Fruit fly (Drosophila melanogaster) whole organism, embryonic: ENCODE data around the gene CG11986.
A peak's percentile ranks its signal among the peaks of the same experiment; 100 is the strongest.

Experiments used
- Abd-B ChIP-seq: fragments of 200-800 bp; sonication (Bioruptor generic); optimal IDR thresholded peaks from 2 replicates; lab custom pipeline; 2018; ENCODE audit warnings: missing biosample characterization, mild to moderate bottlenecking, missing genetic modification characterization, moderate library complexity
- Aef1 ChIP-seq: fragments of 200-800 bp; sonication (Bioruptor generic); IDR thresholded peaks from 3 replicates; pipeline ENCODE4 v1.3.6; 2022; ENCODE audit warnings: missing biosample characterization, missing genetic modification characterization
- Bgb ChIP-seq: fragments of 200-800 bp; sonication (Bioruptor generic); IDR thresholded peaks from 2 replicates; pipeline ENCODE4 v1.3.6; 2022; ENCODE audit warnings: missing biosample characterization, missing genetic modification characterization; ENCODE audit not compliant: partially characterized antibody
- BtbVII ChIP-seq: fragments of 200-800 bp; sonication (Bioruptor generic); optimal IDR thresholded peaks from 3 replicates; lab custom pipeline; 2017; ENCODE audit warnings: missing biosample characterization, mild to moderate bottlenecking, missing genetic modification characterization
- C15 ChIP-seq: fragments of 200-800 bp; sonication (Bioruptor generic); IDR thresholded peaks from 3 replicates; pipeline ENCODE4 v1.3.6; 2022; ENCODE audit warnings: missing biosample characterization, missing genetic modification characterization
- CG10147 ChIP-seq: fragments of 200-800 bp; sonication (Bioruptor generic); optimal IDR thresholded peaks from 2 replicates; lab custom pipeline; 2019; ENCODE audit warnings: missing biosample characterization, mild to moderate bottlenecking, missing genetic modification characterization, moderate library complexity
- CG11398 ChIP-seq: fragments of 200-800 bp; sonication (Bioruptor generic); optimal IDR thresholded peaks from 2 replicates; lab custom pipeline; 2016; ENCODE audit warnings: missing biosample characterization, missing genetic modification characterization
- CG12659 ChIP-seq: fragments of 200-800 bp; sonication (Bioruptor generic); optimal IDR thresholded peaks from 3 replicates; lab custom pipeline; 2017; ENCODE audit warnings: mild to moderate bottlenecking, missing biosample characterization, missing genetic modification reagents, missing genetic modification characterization
- CG13287 ChIP-seq: fragments of 200-800 bp; sonication (Bioruptor generic); IDR thresholded peaks from 2 replicates; pipeline ENCODE4 v1.3.6; 2022; ENCODE audit warnings: missing biosample characterization, missing genetic modification characterization; ENCODE audit not compliant: partially characterized antibody
- CG14710 ChIP-seq: fragments of 200-800 bp; sonication (Bioruptor generic); optimal IDR thresholded peaks from 3 replicates; lab custom pipeline; 2019; ENCODE audit warnings: missing biosample characterization, mild to moderate bottlenecking, missing genetic modification characterization, moderate library complexity
- CG15073 ChIP-seq: fragments of 200-800 bp; sonication (Bioruptor generic); optimal IDR thresholded peaks from 2 replicates; lab custom pipeline; 2016; ENCODE audit warnings: missing biosample characterization, missing genetic modification characterization
- CG17359 ChIP-seq: fragments of 200-800 bp; sonication (Bioruptor generic); optimal IDR thresholded peaks from 3 replicates; lab custom pipeline; 2018; ENCODE audit warnings: missing biosample characterization, mild to moderate bottlenecking, missing genetic modification characterization, moderate library complexity
- CG17361 ChIP-seq: fragments of 200-800 bp; sonication (Bioruptor generic); IDR thresholded peaks from 3 replicates; pipeline ENCODE4 v1.3.6; 2022; ENCODE audit warnings: missing biosample characterization, missing genetic modification characterization
- CG17829 ChIP-seq: fragments of 200-800 bp; optimal IDR thresholded peaks from 2 replicates; lab custom pipeline; 2019; ENCODE audit warnings: missing biosample characterization, mild to moderate bottlenecking, missing genetic modification characterization, moderate library complexity
- CG1792 ChIP-seq: fragments of 200-800 bp; sonication (Bioruptor generic); optimal IDR thresholded peaks from 2 replicates; lab custom pipeline; 2016; ENCODE audit warnings: missing biosample characterization, missing genetic modification characterization
- CG18764 ChIP-seq: fragments of 200-800 bp; sonication (Bioruptor generic); optimal IDR thresholded peaks from 3 replicates; lab custom pipeline; 2016; ENCODE audit warnings: missing biosample characterization, missing genetic modification characterization
- CG31365 ChIP-seq: fragments of 200-800 bp; sonication (Bioruptor generic); optimal IDR thresholded peaks from 2 replicates; lab custom pipeline; 2018; ENCODE audit warnings: missing biosample characterization, mild to moderate bottlenecking, missing genetic modification characterization
- CG31388 ChIP-seq: fragments of 200-800 bp; sonication (Bioruptor generic); optimal IDR thresholded peaks from 2 replicates; lab custom pipeline; 2016; ENCODE audit warnings: missing biosample characterization, missing genetic modification characterization
- CG8388 ChIP-seq: fragments of 200-800 bp; sonication (Bioruptor generic); optimal IDR thresholded peaks from 2 replicates; lab custom pipeline; 2019; ENCODE audit warnings: missing biosample characterization, mild to moderate bottlenecking, missing genetic modification characterization, moderate library complexity
- CG9797 ChIP-seq: fragments of 200-800 bp; sonication (Bioruptor generic); optimal IDR thresholded peaks from 3 replicates; lab custom pipeline; 2018; ENCODE audit warnings: missing biosample characterization, mild to moderate bottlenecking, missing genetic modification characterization
- CG9876 ChIP-seq: fragments of 200-800 bp; sonication (Bioruptor generic); optimal IDR thresholded peaks from 2 replicates; lab custom pipeline; 2016; ENCODE audit warnings: missing biosample characterization, missing genetic modification characterization
- CTCF ChIP-seq: fragments of 200-800 bp; sonication (Bioruptor generic); optimal IDR thresholded peaks from 2 replicates; lab custom pipeline; 2017; ENCODE audit warnings: missing biosample characterization, mild to moderate bottlenecking, missing genetic modification characterization, moderate library complexity
- Elba2 ChIP-seq: fragments of 200-800 bp; sonication (Bioruptor generic); optimal IDR thresholded peaks from 3 replicates; lab custom pipeline; 2016; ENCODE audit warnings: missing biosample characterization, missing genetic modification characterization
- Gug ChIP-seq: fragments of 200-800 bp; sonication (Bioruptor generic); IDR thresholded peaks from 4 replicates; pipeline ENCODE4 v1.3.6; 2022; ENCODE audit warnings: missing biosample characterization, missing genetic modification characterization
- H15 ChIP-seq: fragments of 200-800 bp; sonication (Bioruptor generic); IDR thresholded peaks from 3 replicates; pipeline ENCODE4 v1.3.6; 2022; ENCODE audit warnings: missing biosample characterization, missing genetic modification characterization
- HLHmδ ChIP-seq: fragments of 200-800 bp; sonication (Bioruptor generic); optimal IDR thresholded peaks from 2 replicates; lab custom pipeline; 2018; ENCODE audit warnings: missing biosample characterization, mild to moderate bottlenecking, missing genetic modification characterization, moderate library complexity
- Hr51 ChIP-seq, 2 experiments: fragments of 200-800 bp; sonication (Bioruptor generic); optimal IDR thresholded peaks; 2 replicates in 1 of 2; 3 replicates in 1 of 2; lab custom pipeline; 2016 to 2018; ENCODE audit warnings: missing biosample characterization in 2 of 2, missing genetic modification characterization in 2 of 2, mild to moderate bottlenecking in 1 of 2, moderate library complexity in 1 of 2
- Lhr ChIP-seq: fragments of 200-800 bp; sonication (Bioruptor generic); optimal IDR thresholded peaks from 3 replicates; lab custom pipeline; 2017; ENCODE audit warnings: mild to moderate bottlenecking, missing biosample characterization, missing genetic modification reagents, missing genetic modification characterization
- Max ChIP-seq: fragments of 200-800 bp; sonication (Bioruptor generic); optimal IDR thresholded peaks from 2 replicates; lab custom pipeline; 2016; ENCODE audit warnings: missing biosample characterization, mild to moderate bottlenecking, missing genetic modification characterization
- Rx ChIP-seq: fragments of 200-800 bp; sonication (Bioruptor generic); IDR thresholded peaks from 2 replicates; pipeline ENCODE4 v1.3.6; 2022; ENCODE audit warnings: missing biosample characterization, missing genetic modification characterization
- Sin3A ChIP-seq: fragments of >200 bp; optimal IDR thresholded peaks from 2 replicates; lab custom pipeline; 2018
- bbx ChIP-seq: fragments of 200-800 bp; sonication (Bioruptor generic); IDR thresholded peaks from 2 replicates; pipeline ENCODE4 v1.3.6; 2022; ENCODE audit warnings: missing biosample characterization, missing genetic modification characterization; ENCODE audit not compliant: partially characterized antibody
- bowl ChIP-seq: fragments of 200-800 bp; sonication (Bioruptor generic); IDR thresholded peaks from 2 replicates; pipeline ENCODE4 v1.3.6; 2022; ENCODE audit warnings: missing biosample characterization, missing genetic modification characterization
- cas ChIP-seq: fragments of 200-800 bp; sonication (Bioruptor generic); IDR thresholded peaks from 2 replicates; pipeline ENCODE4 v1.3.6; 2022; ENCODE audit warnings: missing biosample characterization, missing genetic modification characterization
- crol ChIP-seq: fragments of 200-800 bp; sonication (Bioruptor generic); IDR thresholded peaks from 2 replicates; pipeline ENCODE4 v1.3.6; 2022; ENCODE audit warnings: missing biosample characterization, missing genetic modification characterization
- ewg ChIP-seq: fragments of 200-800 bp; sonication (Bioruptor generic); optimal IDR thresholded peaks from 3 replicates; lab custom pipeline; 2017; ENCODE audit warnings: mild to moderate bottlenecking, missing biosample characterization, missing genetic modification reagents, missing genetic modification characterization
- gro ChIP-seq: fragments of 200-800 bp; sonication (Bioruptor generic); optimal IDR thresholded peaks from 2 replicates; lab custom pipeline; 2016; ENCODE audit warnings: missing biosample characterization, missing genetic modification characterization
- h ChIP-seq: fragments of >200 bp; optimal IDR thresholded peaks from 2 replicates; lab custom pipeline; 2017
- kni ChIP-seq: fragments of 200-800 bp; sonication (Bioruptor generic); optimal IDR thresholded peaks from 3 replicates; lab custom pipeline; 2017; ENCODE audit warnings: mild to moderate bottlenecking, missing biosample characterization, missing genetic modification reagents, missing genetic modification characterization
- mirr ChIP-seq: fragments of 200-800 bp; sonication (Bioruptor generic); optimal IDR thresholded peaks from 3 replicates; lab custom pipeline; 2018; ENCODE audit warnings: missing biosample characterization, mild to moderate bottlenecking, missing genetic modification characterization
- nerfin-2 ChIP-seq: fragments of 200-800 bp; sonication (Bioruptor generic); IDR thresholded peaks from 2 replicates; pipeline ENCODE4 v1.3.6; 2022; ENCODE audit warnings: missing biosample characterization, missing genetic modification characterization; ENCODE audit not compliant: partially characterized antibody
- odd ChIP-seq: fragments of 200-800 bp; sonication (Bioruptor generic); optimal IDR thresholded peaks from 2 replicates; lab custom pipeline; 2017; ENCODE audit warnings: missing biosample characterization, mild to moderate bottlenecking, missing genetic modification characterization
- otp ChIP-seq: fragments of 200-800 bp; sonication (Bioruptor generic); IDR thresholded peaks from 3 replicates; pipeline ENCODE4, ENCODE4 v1.3.6; 2022; ENCODE audit warnings: missing biosample characterization, missing genetic modification characterization
- pnt ChIP-seq: fragments of 200-800 bp; sonication (Bioruptor generic); optimal IDR thresholded peaks from 3 replicates; lab custom pipeline; 2016; ENCODE audit warnings: missing biosample characterization, missing genetic modification characterization
- row ChIP-seq: fragments of 200-800 bp; sonication (Bioruptor generic); IDR thresholded peaks from 3 replicates; pipeline ENCODE4 v1.3.6; 2022; ENCODE audit warnings: missing biosample characterization, missing genetic modification characterization
- ssp ChIP-seq: fragments of 200-800 bp; sonication (Bioruptor generic); IDR thresholded peaks from 2 replicates; pipeline ENCODE4 v1.3.6; 2022; ENCODE audit warnings: missing biosample characterization, missing genetic modification characterization
- stc ChIP-seq: fragments of 200-800 bp; sonication (Bioruptor generic); IDR thresholded peaks from 2 replicates; pipeline ENCODE4 v1.3.6; 2022; ENCODE audit warnings: missing biosample characterization, missing genetic modification characterization
- stwl ChIP-seq: fragments of 200-800 bp; sonication (Bioruptor generic); optimal IDR thresholded peaks from 3 replicates; lab custom pipeline; 2018; ENCODE audit warnings: missing biosample characterization, mild to moderate bottlenecking, missing genetic modification characterization, moderate library complexity
- tio ChIP-seq: fragments of 200-800 bp; sonication (Bioruptor generic); optimal IDR thresholded peaks from 2 replicates; lab custom pipeline; 2017; ENCODE audit warnings: missing biosample characterization, missing genetic modification characterization, inconsistent platforms

CG11986 gene

dm6 chr3R:9013765-9014380 is 1.4 kb upstream of the CG11986 start (continued):
- TF ChIP-seq Rx (no peak), Aef1 (GFP tag; lab: Robert Waterston, UW) (no peak), otp (no peak), CG15073 (peak; percentile 96), CG8388 (GFP tag; lab: Kevin White, UChicago) (no peak), pnt (GFP tag; lab: Kevin White, UChicago) (peak; percentile 45), H15 (GFP tag; lab: Robert Waterston, UW) (0 out of 3 replicates have a peak, but pooled peaks have one; percentile 37)

dm6 chr3R:9016869-9017268 is 1.6 kb downstream of the CG11986 start:
- TF ChIP-seq Gug (GFP tag; lab: Robert Waterston, UW) (no peak), CG14710 (tag; lab: Kevin White, UChicago) (no peak), Elba2 (GFP tag; lab: Kevin White, UChicago) (no peak), BtbVII (GFP tag; lab: Kevin White, UChicago) (no peak), CG11398 (GFP tag; lab: Kevin White, UChicago) (no peak), C15 (GFP tag; lab: Robert Waterston, UW) (no peak), ewg (GFP tag; lab: Kevin White, UChicago) (no peak), CG1792 (no peak), CG10147 (no peak), gro (GFP tag; lab: Kevin White, UChicago) (no peak), Hr51 (GFP tag; optimal IDR thresholded peaks at IDR 0.05; lab: Kevin White, UChicago) (no peak), HLHmδ (GFP tag; lab: Kevin White, UChicago) (no peak), bowl (GFP tag; lab: Robert Waterston, UW) (no peak), Max (GFP tag; lab: Kevin White, UChicago) (no peak), CG31388 (GFP tag; lab: Kevin White, UChicago) (no peak), tio (GFP tag; lab: Kevin White, UChicago) (no peak), CG9876 (GFP tag; lab: Kevin White, UChicago) (no peak), cas (no peak), crol (GFP tag; lab: Robert Waterston, UW) (no peak), ssp (GFP tag; lab: Robert Waterston, UW) (no peak)

dm6 chr3R:9019689-9020138 is 4.5 kb downstream of the CG11986 start, which contains the start of gene tgo:
Gene tgo (minus strand): TSS chr3R:9020022.
- TF ChIP-seq CG17359 (tag; lab: Kevin White, UChicago) (peak; percentile 11), CG31365 (tag; lab: Kevin White, UChicago) (no peak), Sin3A (lab: Kevin White, UChicago) (peak; percentile 65), CG9797 (GFP tag; lab: Kevin White, UChicago) (peak; percentile 94), CTCF (GFP tag; lab: Kevin White, UChicago) (peak; percentile 42), mirr (GFP tag; lab: Kevin White, UChicago) (peak; percentile 25), h (lab: Kevin White, UChicago) (no peak), stwl (tag; lab: Kevin White, UChicago) (peak; percentile 71), Abd-B (peak; percentile 21), CG12659 (peak; percentile 69), CG14710 (tag; lab: Kevin White, UChicago) (peak; percentile 80), CG17361 (GFP tag; lab: Robert Waterston, UW) (no peak), CG18764 (peak; percentile 0), CG17829 (tag; lab: Kevin White, UChicago) (peak; percentile 45), CG10147 (no peak), kni (GFP tag; lab: Kevin White, UChicago) (peak; percentile 72), bbx (peak; percentile 36; the same call in 1 of the 2 replicates), row (0 out of 3 replicates have a peak, but pooled peaks have one; percentile 19), nerfin-2 (GFP tag; lab: Robert Waterston, UW) (no peak), Bgb (GFP tag; lab: Robert Waterston, UW) (peak; percentile 31; the same call in 1 of the 2 replicates), Lhr (GFP tag; lab: Kevin White, UChicago) (peak; percentile 79), CG13287 (GFP tag; lab: Robert Waterston, UW) (peak; percentile 68), stc (GFP tag; lab: Robert Waterston, UW) (no peak), H15 (GFP tag; lab: Robert Waterston, UW) (no peak), odd (GFP tag; lab: Kevin White, UChicago) (peak; percentile 1)
